Fruit fly (Drosophila melanogaster): Measurements from ENCODE around the gene png.

png gene

DNA sequence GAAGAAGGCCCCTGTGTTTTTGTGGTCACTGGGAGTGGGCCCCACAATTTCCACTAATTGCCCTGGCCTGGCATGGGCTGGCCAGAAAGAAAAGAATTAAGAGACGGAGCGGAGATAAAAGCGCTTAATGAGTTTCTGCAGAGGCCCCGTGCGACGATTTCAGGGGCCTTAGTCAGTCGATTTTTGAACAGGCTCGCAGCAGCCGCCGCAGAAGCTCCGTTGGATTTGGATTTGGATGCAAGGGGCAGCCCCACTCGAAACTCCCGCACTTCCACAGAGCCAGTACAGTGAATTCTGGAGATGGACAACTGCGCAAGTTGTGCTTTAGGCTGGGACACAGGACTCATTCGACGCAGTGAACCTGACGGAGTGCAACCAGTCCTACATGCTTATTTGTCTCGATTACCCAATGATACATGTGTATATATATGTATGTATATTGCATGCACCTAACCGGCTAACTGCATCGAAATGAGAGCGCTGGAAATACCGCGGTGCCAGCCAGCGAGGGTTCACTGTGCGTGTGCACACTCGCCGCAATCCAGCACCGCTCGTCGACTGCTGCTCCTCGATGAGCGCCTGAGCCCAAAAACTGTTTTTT, 41.2 kb upstream of the png start (continued):
- no peak for TF ChIP-seq sima (GFP tag; optimal IDR thresholded peaks at IDR 0.05)
- peak; percentile 8 for TF ChIP-seq CG18764 (GFP tag; optimal IDR thresholded peaks at IDR 0.05)
- peak; percentile 63 for TF ChIP-seq CG4820 (GFP tag; optimal IDR thresholded peaks at IDR 0.05)
- peak; percentile 61 for TF ChIP-seq ci (GFP tag; IDR thresholded peaks at IDR 0.05)
- TF ChIP-seq Mad (GFP tag; optimal IDR thresholded peaks at IDR 0.05) = no peak
- TF ChIP-seq slou (GFP tag; optimal IDR thresholded peaks at IDR 0.05) = no peak
- peak; percentile 40 for TF ChIP-seq Dad (GFP tag; optimal IDR thresholded peaks at IDR 0.05)
- no peak for TF ChIP-seq oc (tag; optimal IDR thresholded peaks at IDR 0.05)
- TF ChIP-seq Oaz (GFP tag; IDR thresholded peaks at IDR 0.05) = peak; percentile 53
- peak; percentile 56 for TF ChIP-seq CG11504 (tag; optimal IDR thresholded peaks at IDR 0.05)
- TF ChIP-seq E2f2 (GFP tag; IDR thresholded peaks at IDR 0.05) = peak; percentile 45; the same call in 1 of the 2 replicates
- TF ChIP-seq CG31224 (GFP tag; IDR thresholded peaks at IDR 0.05) = peak; percentile 57; the same call in 1 of the 2 replicates
- TF ChIP-seq sim (GFP tag; IDR thresholded peaks at IDR 0.05) = no peak
- TF ChIP-seq Med (GFP tag) = peak; percentile 91
- TF ChIP-seq HmgD (GFP tag; optimal IDR thresholded peaks at IDR 0.05) = no peak
- no peak for TF ChIP-seq CG7963 (GFP tag; IDR thresholded peaks at IDR 0.05; ENCODE audit: partially characterized antibody)
- TF ChIP-seq CG2116 (GFP tag; optimal IDR thresholded peaks at IDR 0.05) = no peak
- TF ChIP-seq CG2199 (GFP tag; IDR thresholded peaks at IDR 0.05) = no peak
- TF ChIP-seq ATbp (GFP tag; optimal IDR thresholded peaks at IDR 0.05) = peak; percentile 15
- peak; percentile 56 for TF ChIP-seq Max (GFP tag; optimal IDR thresholded peaks at IDR 0.05)
- TF ChIP-seq CG1647 (GFP tag; optimal IDR thresholded peaks at IDR 0.05) = peak; percentile 37
- TF ChIP-seq Aef1 (GFP tag; IDR thresholded peaks at IDR 0.05) = peak; percentile 56; the same call in 2 of the 3 replicates
- peak; percentile 45 for TF ChIP-seq CG6813 (GFP tag; optimal IDR thresholded peaks at IDR 0.05)
- TF ChIP-seq CG7271 (tag; optimal IDR thresholded peaks at IDR 0.05) = no peak
- TF ChIP-seq Tbp (GFP tag; optimal IDR thresholded peaks at IDR 0.05) = no peak
- TF ChIP-seq slp2 (GFP tag; optimal IDR thresholded peaks at IDR 0.05) = no peak
- peak; percentile 51 for TF ChIP-seq HmgZ (tag; optimal IDR thresholded peaks at IDR 0.05)
- peak; percentile 40; the same call in 1 of the 2 replicates for TF ChIP-seq CG4730 (GFP tag; IDR thresholded peaks at IDR 0.05)
- no peak for TF ChIP-seq CG17186 (GFP tag; optimal IDR thresholded peaks at IDR 0.05)
- TF ChIP-seq Awh (GFP tag; IDR thresholded peaks at IDR 0.05) = 0 out of 2 replicates have a peak, but pooled peaks have one; percentile 35
- TF ChIP-seq Stat92E (GFP tag; optimal IDR thresholded peaks at IDR 0.05) = no peak
- peak; percentile 59 for TF ChIP-seq CoRest (tag; optimal IDR thresholded peaks at IDR 0.05)
- TF ChIP-seq ssp (GFP tag; IDR thresholded peaks at IDR 0.05) = peak; percentile 58; the same call in 1 of the 2 replicates
- no peak for TF ChIP-seq Lhr (GFP tag; optimal IDR thresholded peaks at IDR 0.05)
- TF ChIP-seq Adf1 (GFP tag; IDR thresholded peaks at IDR 0.05) = no peak
- TF ChIP-seq CG11695 (GFP tag; IDR thresholded peaks at IDR 0.05) = 0 out of 3 replicates have a peak, but pooled peaks have one; percentile 37
- peak; percentile 71 for TF ChIP-seq bcd (GFP tag; optimal IDR thresholded peaks at IDR 0.05)
- peak; percentile 6 for TF ChIP-seq CG10462 (GFP tag; optimal IDR thresholded peaks at IDR 0.05)
- no peak for TF ChIP-seq CG10147 (GFP tag; optimal IDR thresholded peaks at IDR 0.05)
- peak; percentile 55 for TF ChIP-seq CG10366 (GFP tag; IDR thresholded peaks at IDR 0.05)
- TF ChIP-seq exex (tag; optimal IDR thresholded peaks at IDR 0.05) = no peak
- peak; percentile 72 for TF ChIP-seq CG18599 (GFP tag; optimal IDR thresholded peaks at IDR 0.05)
- TF ChIP-seq Opbp (GFP tag; IDR thresholded peaks at IDR 0.05; ENCODE audit: partially characterized antibody) = no peak
- peak; percentile 71 for TF ChIP-seq pum (GFP tag; optimal IDR thresholded peaks at IDR 0.05)
- peak; percentile 15; the same call in 1 of the 3 replicates for TF ChIP-seq gce (GFP tag; IDR thresholded peaks at IDR 0.05)
- no peak for TF ChIP-seq Eip74EF (GFP tag; optimal IDR thresholded peaks at IDR 0.05)
- peak; percentile 84 for TF ChIP-seq sisA (GFP tag; IDR thresholded peaks at IDR 0.05)
- peak; percentile 79 for TF ChIP-seq lmd (GFP tag; IDR thresholded peaks at IDR 0.05)
- TF ChIP-seq Dp (GFP tag; optimal IDR thresholded peaks at IDR 0.05) = no peak
- TF ChIP-seq Six4 (GFP tag; optimal IDR thresholded peaks at IDR 0.05) = peak; percentile 59
